Worm (Caenorhabditis elegans) whole organism, mixed stage, embryonic: ENCODE measurements around the gene fat-3.

Source experiments
- M03D4.4 ChIP-seq: sonication (generic microtip); optimal IDR thresholded peaks from 2 replicates; lab custom pipeline; 2017; ENCODE audit warnings: mild to moderate bottlenecking, missing genetic modification characterization, missing compliant biosample characterization
- bed-3 ChIP-seq: fragments of 200-800 bp; sonication (Bioruptor generic); optimal IDR thresholded peaks from 3 replicates; lab custom pipeline; 2018; ENCODE audit warnings: mild to moderate bottlenecking, missing genetic modification characterization, moderate library complexity, missing compliant biosample characterization
- blmp-1 ChIP-seq: fragments of 150-350 bp; optimal IDR thresholded peaks from 2 replicates; lab custom pipeline; 2014; ENCODE audit warnings: missing biosample characterization, missing genetic modification characterization
- ceh-39 ChIP-seq: fragments of 150-350 bp; optimal IDR thresholded peaks from 2 replicates; lab custom pipeline; 2014; ENCODE audit warnings: missing biosample characterization, missing genetic modification characterization
- ceh-43 ChIP-seq: fragments of 200-800 bp; sonication (Bioruptor generic); optimal IDR thresholded peaks from 2 replicates; lab custom pipeline; 2018; ENCODE audit warnings: mild to moderate bottlenecking, missing genetic modification characterization, moderate library complexity, missing compliant biosample characterization
- ces-1 ChIP-seq: fragments of 150-350 bp; optimal IDR thresholded peaks from 2 replicates; lab custom pipeline; 2014; ENCODE audit warnings: missing biosample characterization, missing genetic modification reagents, missing genetic modification characterization
- cnd-1 ChIP-seq: fragments of 200-800 bp; sonication (Bioruptor generic); optimal IDR thresholded peaks from 2 replicates; lab custom pipeline; 2018; ENCODE audit warnings: mild to moderate bottlenecking, missing genetic modification characterization, missing compliant biosample characterization
- drap-1 ChIP-seq: fragments of 200-800 bp; sonication (Bioruptor generic); optimal IDR thresholded peaks from 3 replicates; lab custom pipeline; 2018; ENCODE audit warnings: mild to moderate bottlenecking, missing genetic modification characterization, missing compliant biosample characterization
- elt-1 ChIP-seq: sonication (generic microtip); optimal IDR thresholded peaks from 2 replicates; lab custom pipeline; 2017; ENCODE audit warnings: missing genetic modification characterization, mild to moderate bottlenecking, missing compliant biosample characterization, antibody characterized with exemption, moderate library complexity, borderline replicate concordance; ENCODE audit not compliant: insufficient read depth
- elt-3 ChIP-seq: fragments of 150-350 bp; optimal IDR thresholded peaks from 2 replicates; lab custom pipeline; 2014; ENCODE audit warnings: missing biosample characterization, missing genetic modification characterization
- flh-1 ChIP-seq: fragments of 200-800 bp; sonication (Bioruptor generic); optimal IDR thresholded peaks from 2 replicates; lab custom pipeline; 2018; ENCODE audit warnings: mild to moderate bottlenecking, missing genetic modification characterization, moderate library complexity, missing compliant biosample characterization
- ham-2 ChIP-seq: fragments of 200-800 bp; sonication (Bioruptor generic); optimal IDR thresholded peaks from 2 replicates; lab custom pipeline; 2018; ENCODE audit warnings: mild to moderate bottlenecking, missing genetic modification characterization, missing compliant biosample characterization
- lin-13 ChIP-seq: fragments of 150-350 bp; optimal IDR thresholded peaks from 2 replicates; lab custom pipeline; 2014; ENCODE audit warnings: missing biosample characterization, missing genetic modification characterization
- lin-32 ChIP-seq: fragments of 200-800 bp; sonication (Bioruptor generic); optimal IDR thresholded peaks from 2 replicates; lab custom pipeline; 2018; ENCODE audit warnings: mild to moderate bottlenecking, missing genetic modification characterization, missing compliant biosample characterization
- lsy-2 ChIP-seq: fragments of 150-350 bp; optimal IDR thresholded peaks from 2 replicates; lab custom pipeline; 2014; ENCODE audit warnings: missing biosample characterization, missing genetic modification characterization
- mep-1 ChIP-seq: fragments of 150-350 bp; optimal IDR thresholded peaks from 2 replicates; lab custom pipeline; 2017; ENCODE audit warnings: missing biosample characterization, missing genetic modification reagents, missing genetic modification characterization, inconsistent platforms
- mls-2 ChIP-seq: sonication (generic microtip); optimal IDR thresholded peaks from 2 replicates; lab custom pipeline; 2016; ENCODE audit warnings: mild to moderate bottlenecking, missing genetic modification characterization, moderate library complexity, missing compliant biosample characterization
- nhr-2 ChIP-seq: fragments of 150-350 bp; optimal IDR thresholded peaks from 2 replicates; lab custom pipeline; 2014; ENCODE audit warnings: missing biosample characterization, missing genetic modification characterization
- nhr-237 ChIP-seq: fragments of 150-350 bp; optimal IDR thresholded peaks from 2 replicates; lab custom pipeline; 2014; ENCODE audit warnings: missing biosample characterization, missing genetic modification characterization
- nhr-28 ChIP-seq: fragments of 150-350 bp; optimal IDR thresholded peaks from 2 replicates; lab custom pipeline; 2014; ENCODE audit warnings: missing biosample characterization, missing genetic modification characterization
- nhr-76 ChIP-seq: sonication (generic microtip); optimal IDR thresholded peaks from 2 replicates; lab custom pipeline; 2017; ENCODE audit warnings: missing biosample characterization, missing genetic modification characterization
- pha-4 ChIP-seq: fragments of 150-350 bp; optimal IDR thresholded peaks from 2 replicates; lab custom pipeline; 2018; ENCODE audit warnings: missing biosample characterization, missing genetic modification reagents, missing genetic modification characterization
- sem-2 ChIP-seq: fragments of 200-800 bp; sonication (Bioruptor generic); optimal IDR thresholded peaks from 2 replicates; lab custom pipeline; 2018; ENCODE audit warnings: mild to moderate bottlenecking, missing genetic modification characterization, missing compliant biosample characterization
- snpc-4 ChIP-seq: fragments of 150-350 bp; optimal IDR thresholded peaks from 2 replicates; lab custom pipeline; 2014; ENCODE audit warnings: missing biosample characterization, missing genetic modification characterization
- sptf-1 ChIP-seq: sonication (generic microtip); optimal IDR thresholded peaks from 2 replicates; lab custom pipeline; 2017; ENCODE audit warnings: mild to moderate bottlenecking, missing genetic modification characterization, moderate library complexity, missing compliant biosample characterization
- tbx-8 ChIP-seq: fragments of 200-800 bp; sonication (Bioruptor generic); optimal IDR thresholded peaks from 2 replicates; lab custom pipeline; 2018; ENCODE audit warnings: mild to moderate bottlenecking, missing genetic modification characterization, moderate library complexity, missing compliant biosample characterization
- unc-120 ChIP-seq: sonication (generic microtip); optimal IDR thresholded peaks from 2 replicates; lab custom pipeline; 2017; ENCODE audit warnings: missing genetic modification characterization, missing compliant biosample characterization; ENCODE audit not compliant: poor library complexity, severe bottlenecking
- unc-39 ChIP-seq: fragments of 150-350 bp; optimal IDR thresholded peaks from 2 replicates; lab custom pipeline; 2014; ENCODE audit warnings: missing biosample characterization, missing genetic modification characterization
- unc-62 ChIP-seq: fragments of 150-350 bp; optimal IDR thresholded peaks from 2 replicates; lab custom pipeline; 2014; ENCODE audit warnings: missing biosample characterization, missing genetic modification reagents, missing genetic modification characterization
- zip-8 ChIP-seq: fragments of 150-350 bp; optimal IDR thresholded peaks from 2 replicates; lab custom pipeline; 2014; ENCODE audit warnings: missing biosample characterization, missing genetic modification characterization
- ztf-11 ChIP-seq: fragments of 150-350 bp; optimal IDR thresholded peaks from 2 replicates; lab custom pipeline; 2014; ENCODE audit warnings: missing biosample characterization, missing genetic modification characterization

fat-3 gene

ce11 chrIV:9802711-9803110 lies at the start of gene fat-3:
TSS of gene fat-3 (plus strand) at chrIV:9803023.
- no peak for TF ChIP-seq tbx-8 (GFP tag; lab: Kevin White, UChicago)
- TF ChIP-seq nhr-237 (tag; lab: Kevin White, UChicago) = no peak
- no peak for TF ChIP-seq drap-1 (GFP tag; lab: Kevin White, UChicago)
- TF ChIP-seq bed-3 (GFP tag; lab: Kevin White, UChicago) = no peak
- no peak for TF ChIP-seq mep-1
- no peak for TF ChIP-seq sptf-1 (tag; lab: Kevin White, UChicago)
- no peak for TF ChIP-seq unc-39 (tag; lab: Kevin White, UChicago)
- TF ChIP-seq pha-4 (tag; lab: Kevin White, UChicago) = no peak
- TF ChIP-seq zip-8 (tag; lab: Kevin White, UChicago) = no peak
- no peak for TF ChIP-seq snpc-4 (tag; lab: Kevin White, UChicago)
- no peak for TF ChIP-seq flh-1 (GFP tag; lab: Kevin White, UChicago)
- no peak for TF ChIP-seq lsy-2 (tag; lab: Kevin White, UChicago)

- no peak for TF ChIP-seq sem-2 (GFP tag; lab: Kevin White, UChicago)
- TF ChIP-seq unc-62 (GFP tag; lab: Kevin White, UChicago) = no peak
- no peak for TF ChIP-seq lsy-2 (tag; lab: Kevin White, UChicago)
- no peak for TF ChIP-seq cnd-1 (tag; lab: Kevin White, UChicago)
- TF ChIP-seq mls-2 (tag; lab: Kevin White, UChicago) = no peak
- TF ChIP-seq M03D4.4 = no peak
- no peak for TF ChIP-seq mep-1
- no peak for TF ChIP-seq sptf-1 (tag; lab: Kevin White, UChicago)
- no peak for TF ChIP-seq unc-39 (tag; lab: Kevin White, UChicago)
- TF ChIP-seq nhr-28 (tag; lab: Kevin White, UChicago) = no peak
- no peak for TF ChIP-seq elt-1 (tag; lab: Kevin White, UChicago)
- no peak for TF ChIP-seq bed-3 (GFP tag; lab: Kevin White, UChicago)
These were observed 47.1 kb upstream of the fat-3 start for ce11 chrIV:9755713-9756112.

ce11 chrIV:9756647-9757424 lies 46.0 kb upstream of the fat-3 start:
- TF ChIP-seq lsy-2 (tag; lab: Kevin White, UChicago) (no peak), nhr-28 (tag; lab: Kevin White, UChicago) (no peak), unc-39 (tag; lab: Kevin White, UChicago) (no peak), elt-3 (no peak), ceh-43 (GFP tag; lab: Kevin White, UChicago) (no peak), M03D4.4 (no peak), snpc-4 (tag; lab: Kevin White, UChicago) (no peak), cnd-1 (tag; lab: Kevin White, UChicago) (no peak), mep-1 (no peak), ces-1 (GFP tag; lab: Kevin White, UChicago) (no peak), zip-8 (tag; lab: Kevin White, UChicago) (no peak), elt-1 (tag; lab: Kevin White, UChicago) (no peak), lin-32 (GFP tag; lab: Kevin White, UChicago) (no peak)

ce11 chrIV:9757425-9757740 lies 45.4 kb upstream of the fat-3 start, which contains the start of gene nhr-97:
TSS of gene nhr-97 (plus strand) at chrIV:9757641.
- no peak for TF ChIP-seq ces-1 (GFP tag; lab: Kevin White, UChicago)
- no peak for TF ChIP-seq lin-32 (GFP tag; lab: Kevin White, UChicago)
- no peak for TF ChIP-seq sem-2 (GFP tag; lab: Kevin White, UChicago)

ce11 chrIV:9761751-9762150 lies 41.1 kb upstream of the fat-3 start:
- TF ChIP-seq lin-13 (tag; lab: Kevin White, UChicago) (no peak), cnd-1 (tag; lab: Kevin White, UChicago) (no peak), ces-1 (GFP tag; lab: Kevin White, UChicago) (no peak), lin-32 (GFP tag; lab: Kevin White, UChicago) (no peak), ham-2 (GFP tag; lab: Kevin White, UChicago) (no peak), lsy-2 (tag; lab: Kevin White, UChicago) (no peak), nhr-237 (tag; lab: Kevin White, UChicago) (no peak)

- TF ChIP-seq lin-32 (GFP tag; lab: Kevin White, UChicago) (no peak), nhr-237 (tag; lab: Kevin White, UChicago) (no peak), ceh-39 (tag; lab: Kevin White, UChicago) (no peak), lin-13 (tag; lab: Kevin White, UChicago) (no peak), ztf-11 (tag; lab: Kevin White, UChicago) (no peak), ham-2 (GFP tag; lab: Kevin White, UChicago) (no peak), pha-4 (tag; lab: Kevin White, UChicago) (no peak), unc-62 (GFP tag; lab: Kevin White, UChicago) (no peak), nhr-28 (tag; lab: Kevin White, UChicago) (no peak), ces-1 (GFP tag; lab: Kevin White, UChicago) (no peak), unc-120 (tag; lab: Kevin White, UChicago) (no peak), ceh-43 (GFP tag; lab: Kevin White, UChicago) (no peak), mep-1 (no peak), nhr-76 (no peak), nhr-2 (tag; lab: Kevin White, UChicago) (no peak), cnd-1 (tag; lab: Kevin White, UChicago) (no peak), sptf-1 (tag; lab: Kevin White, UChicago) (no peak), zip-8 (tag; lab: Kevin White, UChicago) (no peak), blmp-1 (tag; lab: Kevin White, UChicago) (no peak)
These were observed 40.1 kb upstream of the fat-3 start for ce11 chrIV:9762667-9763173.
